Worm (Caenorhabditis elegans): ENCODE results near the gene Y46G5A.15.

- TF ChIP-seq ceh-88 (GFP tag; IDR thresholded peaks at IDR 0.05) (no peak), xbp-1 (tag; optimal IDR thresholded peaks at IDR 0.05) (no peak), efl-1 (optimal IDR thresholded peaks at IDR 0.05) (no peak), efl-1 (GFP tag; optimal IDR thresholded peaks at IDR 0.05 in 1 of 2) (no peak), mdl-1 (tag; optimal IDR thresholded peaks at IDR 0.05) (no peak), nhr-28 (tag; optimal IDR thresholded peaks at IDR 0.05) (no peak), nhr-11 (tag; optimal IDR thresholded peaks at IDR 0.05) (no peak), lsy-2 (tag; optimal IDR thresholded peaks at IDR 0.05) (no peak)
Measured at ce11 chrII:12760497-12760896, 24.7 kb downstream of the Y46G5A.15 start, which contains the start of gene cnp-2.
